Worm (Caenorhabditis elegans): ENCODE results near the gene dhrs-4.

dhrs-4 gene

ce11 chrV:12924128-12924527 lies 1.7 kb downstream of the dhrs-4 start, which contains the start of gene pqn-67:
pqn-67 (plus strand) TSS chrV:12924428.
- TF ChIP-seq zfp-3 (GFP tag; conservative IDR thresholded peaks at IDR 0.05) (0 out of 2 replicates have a peak, but pooled peaks have one; percentile 17), dmd-8 (GFP tag; IDR thresholded peaks at IDR 0.05) (0 out of 2 replicates have a peak, but pooled peaks have one; percentile 29), lin-15B (tag; optimal IDR thresholded peaks at IDR 0.05) (no peak)

ce11 chrV:12928929-12929532 lies 6.6 kb downstream of the dhrs-4 start, which contains the start of gene T16G1.2:
T16G1.2 (plus strand) TSS chrV:12929482.
- TF ChIP-seq D1046.2 (GFP tag; IDR thresholded peaks at IDR 0.05) (no peak), F10B5.3 (tag; optimal IDR thresholded peaks at IDR 0.05) (no peak), unc-62 (GFP tag; optimal IDR thresholded peaks at IDR 0.05 in 1 of 2) (peak in 1 of 2 experiments; percentile 11), unc-62 (tag; optimal IDR thresholded peaks at IDR 0.05) (no peak)

ce11 chrV:12933654-12934053 lies 11.2 kb downstream of the dhrs-4 start:
- TF ChIP-seq F26F4.8 (GFP tag; conservative IDR thresholded peaks at IDR 0.05): no peak
- no peak for TF ChIP-seq ztf-11 (tag; optimal IDR thresholded peaks at IDR 0.05)
- TF ChIP-seq lin-39 (tag; optimal IDR thresholded peaks at IDR 0.05): no peak
- TF ChIP-seq nhr-41 (GFP tag; IDR thresholded peaks at IDR 0.05): no peak
- TF ChIP-seq zag-1 (tag; optimal IDR thresholded peaks at IDR 0.05): no peak
- TF ChIP-seq ceh-28 (tag; optimal IDR thresholded peaks at IDR 0.05): no peak
- no peak for TF ChIP-seq nhr-111 (GFP tag; optimal IDR thresholded peaks at IDR 0.05)
- peak; percentile 47 for TF ChIP-seq pqm-1 (tag; optimal IDR thresholded peaks at IDR 0.05)
- peak; percentile 48 for TF ChIP-seq nhr-28 (tag; optimal IDR thresholded peaks at IDR 0.05)
- no peak for TF ChIP-seq duxl-1 (tag; optimal IDR thresholded peaks at IDR 0.05; ENCODE audit: poor library complexity)
- TF ChIP-seq dmd-6 (GFP tag; IDR thresholded peaks at IDR 0.05): peak; percentile 70
- TF ChIP-seq nhr-48 (tag; optimal IDR thresholded peaks at IDR 0.05): no peak
- no peak for TF ChIP-seq lsy-2 (tag; optimal IDR thresholded peaks at IDR 0.05)
- TF ChIP-seq dve-1 (tag; optimal IDR thresholded peaks at IDR 0.05; ENCODE audit: insufficient read depth): peak; percentile 44
- TF ChIP-seq lin-15B (tag; optimal IDR thresholded peaks at IDR 0.05): no peak
- TF ChIP-seq Y105C5A.15 (GFP tag; IDR thresholded peaks at IDR 0.05): no peak
- TF ChIP-seq nhr-237 (tag; optimal IDR thresholded peaks at IDR 0.05): no peak
- TF ChIP-seq snpc-1.2 (GFP tag; IDR thresholded peaks at IDR 0.05): no peak
- TF ChIP-seq nhr-102 (tag; optimal IDR thresholded peaks at IDR 0.05): no peak
- no peak for TF ChIP-seq gei-8 (GFP tag; optimal IDR thresholded peaks at IDR 0.05)
- TF ChIP-seq lin-38 (GFP tag; IDR thresholded peaks at IDR 0.05): no peak
- TF ChIP-seq ztf-7 (tag; optimal IDR thresholded peaks at IDR 0.05): no peak
- no peak for TF ChIP-seq lin-29 (GFP tag; IDR thresholded peaks at IDR 0.05)
- TF ChIP-seq daf-16 (GFP tag; optimal IDR thresholded peaks at IDR 0.05): no peak
- TF ChIP-seq daf-16 (tag; optimal IDR thresholded peaks at IDR 0.05): peak; percentile 78
- TF ChIP-seq nhr-77 (tag; optimal IDR thresholded peaks at IDR 0.05): no peak

- TF ChIP-seq nhr-76 (tag; optimal IDR thresholded peaks at IDR 0.05) (no peak), F26F4.8 (GFP tag; conservative IDR thresholded peaks at IDR 0.05) (no peak), nhr-41 (GFP tag; IDR thresholded peaks at IDR 0.05) (peak; percentile 54; the same call in 1 of the 2 replicates), fos-1 (tag; optimal IDR thresholded peaks at IDR 0.05) (no peak), F37D6.2 (tag; optimal IDR thresholded peaks at IDR 0.05) (no peak), ceh-62 (tag; optimal IDR thresholded peaks at IDR 0.05) (no peak), zip-2 (tag; optimal IDR thresholded peaks at IDR 0.05) (no peak), mxl-2 (GFP tag; conservative IDR thresholded peaks at IDR 0.05) (no peak), lin-39 (tag; optimal IDR thresholded peaks at IDR 0.05) (no peak), ZK337.2 (GFP tag; IDR thresholded peaks at IDR 0.05) (no peak), nhr-11 (tag; optimal IDR thresholded peaks at IDR 0.05) (no peak), ama-1 (optimal IDR thresholded peaks at IDR 0.05) (no peak), nhr-10 (tag; optimal IDR thresholded peaks at IDR 0.05) (no peak), hlh-30 (tag; optimal IDR thresholded peaks at IDR 0.05; ENCODE audit: insufficient read depth) (peak; percentile 15), F44E2.7 (GFP tag; IDR thresholded peaks at IDR 0.05) (no peak), set-16 (GFP tag; IDR thresholded peaks at IDR 0.05) (no peak), Y75B8A.6 (GFP tag; IDR thresholded peaks at IDR 0.05) (no peak), zfp-2 (tag; optimal IDR thresholded peaks at IDR 0.05) (no peak), sdz-12 (GFP tag; optimal IDR thresholded peaks at IDR 0.05) (no peak)
Measured at ce11 chrV:12934976-12935375, 12.6 kb downstream of the dhrs-4 start, which contains the start of gene T16G1.7. T16G1.7 (minus strand) TSS chrV:12935112.

Measured in whole organism, L4 larva.